Fruit fly (Drosophila melanogaster): ENCODE data around the gene CG17475.
A peak's percentile ranks its signal among the peaks of the same experiment; 100 is the strongest.

The CG17475 gene

dm6 chr3R:17087977-17088618, 42.1 kb downstream of the CG17475 start, which contains the start of gene cal1:
Gene cal1 (plus strand): TSS chr3R:17088280.
- no peak for TF ChIP-seq CG8159 (tag; optimal IDR thresholded peaks at IDR 0.05)

dm6 chr3R:17085029-17085807, 45.0 kb downstream of the CG17475 start, which contains the start of gene GckIII:
Gene GckIII (plus strand): TSS chr3R:17085513.
- TF ChIP-seq rn (GFP tag; IDR thresholded peaks at IDR 0.05) (no peak), CG10348 (GFP tag; IDR thresholded peaks at IDR 0.05) (no peak), Ets98B (GFP tag; IDR thresholded peaks at IDR 0.05) (no peak)

- TF ChIP-seq EcR (GFP tag; optimal IDR thresholded peaks at IDR 0.05) = peak; percentile 4
- no peak for TF ChIP-seq Pif1A (GFP tag; optimal IDR thresholded peaks at IDR 0.05)
- TF ChIP-seq CG17806 (tag; optimal IDR thresholded peaks at IDR 0.05) = no peak
- no peak for TF ChIP-seq Ets98B (GFP tag; IDR thresholded peaks at IDR 0.05)
- TF ChIP-seq CG12605 (GFP tag; IDR thresholded peaks at IDR 0.05) = no peak
- no peak for TF ChIP-seq CG8159 (tag; optimal IDR thresholded peaks at IDR 0.05)
Measured at dm6 chr3R:17082471-17082870, 47.8 kb downstream of the CG17475 start.

dm6 chr3R:17081359-17081935, 48.8 kb downstream of the CG17475 start:
- TF ChIP-seq gl (tag; optimal IDR thresholded peaks at IDR 0.05) = no peak
- no peak for TF ChIP-seq D1 (tag; optimal IDR thresholded peaks at IDR 0.05)
- peak; percentile 84 for TF ChIP-seq CG15710 (tag; optimal IDR thresholded peaks at IDR 0.05)
- peak; percentile 35; the same call in 1 of the 3 replicates for TF ChIP-seq fd96Ca (GFP tag; IDR thresholded peaks at IDR 0.05)
- TF ChIP-seq Pif1B (GFP tag; optimal IDR thresholded peaks at IDR 0.05) = peak; percentile 71
- peak; percentile 58; the same call in 1 of the 2 replicates for TF ChIP-seq CG12605 (GFP tag; IDR thresholded peaks at IDR 0.05)
- TF ChIP-seq CG32121 (GFP tag; IDR thresholded peaks at IDR 0.05) = peak; percentile 88; the same call in 1 of the 2 replicates
- TF ChIP-seq Snoo (tag; optimal IDR thresholded peaks at IDR 0.05) = no peak
- TF ChIP-seq Ets98B (GFP tag; IDR thresholded peaks at IDR 0.05) = no peak; the same call in none of the 2 replicates
- no peak for TF ChIP-seq CG13204 (GFP tag; optimal IDR thresholded peaks at IDR 0.05)
- TF ChIP-seq CG8301 (tag; optimal IDR thresholded peaks at IDR 0.05) = peak; percentile 91
- TF ChIP-seq CG4496 (GFP tag; IDR thresholded peaks at IDR 0.05) = peak; percentile 56; the same call in 2 of the 3 replicates
- peak; percentile 73 for TF ChIP-seq CG17806 (tag; optimal IDR thresholded peaks at IDR 0.05)
- peak; percentile 80 for TF ChIP-seq CG9948 (tag; optimal IDR thresholded peaks at IDR 0.05)
- TF ChIP-seq CG34367 (tag; optimal IDR thresholded peaks at IDR 0.05) = peak; percentile 53
- no peak for TF ChIP-seq CG14655 (GFP tag; optimal IDR thresholded peaks at IDR 0.05)
- 0 out of 2 replicates have a peak, but pooled peaks have one; percentile 46 for TF ChIP-seq CG10348 (GFP tag; IDR thresholded peaks at IDR 0.05)
- TF ChIP-seq Pif1A (GFP tag; optimal IDR thresholded peaks at IDR 0.05) = no peak
- peak; percentile 85 for TF ChIP-seq CG8159 (tag; optimal IDR thresholded peaks at IDR 0.05)
- TF ChIP-seq rn (GFP tag; IDR thresholded peaks at IDR 0.05) = no peak
- peak; percentile 39 for TF ChIP-seq EcR (GFP tag; optimal IDR thresholded peaks at IDR 0.05)

- TF ChIP-seq Pif1B (GFP tag; optimal IDR thresholded peaks at IDR 0.05) (peak; percentile 95), CG10348 (GFP tag; IDR thresholded peaks at IDR 0.05) (peak; percentile 74), CG34367 (tag; optimal IDR thresholded peaks at IDR 0.05) (peak; percentile 96), Pif1A (GFP tag; optimal IDR thresholded peaks at IDR 0.05) (peak; percentile 98), CG32121 (GFP tag; IDR thresholded peaks at IDR 0.05) (peak; percentile 96), Ets98B (GFP tag; IDR thresholded peaks at IDR 0.05) (peak; percentile 94), CG14655 (GFP tag; optimal IDR thresholded peaks at IDR 0.05) (peak; percentile 99), CG17806 (tag; optimal IDR thresholded peaks at IDR 0.05) (peak; percentile 97), CG8301 (tag; optimal IDR thresholded peaks at IDR 0.05) (peak; percentile 98), CG12605 (GFP tag; IDR thresholded peaks at IDR 0.05) (peak; percentile 90), CG8159 (tag; optimal IDR thresholded peaks at IDR 0.05) (peak; percentile 98), fd96Ca (GFP tag; IDR thresholded peaks at IDR 0.05) (peak; percentile 88), Snoo (tag; optimal IDR thresholded peaks at IDR 0.05) (peak; percentile 97), EcR (GFP tag; optimal IDR thresholded peaks at IDR 0.05) (peak; percentile 92), gl (tag; optimal IDR thresholded peaks at IDR 0.05) (peak; percentile 89), CG15710 (tag; optimal IDR thresholded peaks at IDR 0.05) (peak; percentile 97), rn (GFP tag; IDR thresholded peaks at IDR 0.05) (peak; percentile 92), CG13204 (GFP tag; optimal IDR thresholded peaks at IDR 0.05) (peak; percentile 94), CG4496 (GFP tag; IDR thresholded peaks at IDR 0.05) (peak; percentile 96), D1 (tag; optimal IDR thresholded peaks at IDR 0.05) (peak; percentile 99), CG9948 (tag; optimal IDR thresholded peaks at IDR 0.05) (peak; percentile 97)
Measured at dm6 chr3R:17080666-17081358, 49.4 kb downstream of the CG17475 start.
